Worm (Caenorhabditis elegans) whole organism, young adult: ENCODE results near the gene D1014.7.

Experiments
- C06A6.2 ChIP-seq: fragments of 200-800 bp; sonication (Bioruptor generic); conservative IDR thresholded peaks from 2 replicates; pipeline ENCODE4 v1.3.6; 2022; ENCODE audit warnings: missing genetic modification characterization, missing compliant biosample characterization
- F22D6.2 ChIP-seq: sonication (generic microtip); optimal IDR thresholded peaks from 2 replicates; lab custom pipeline; 2016; ENCODE audit warnings: mild to moderate bottlenecking, missing genetic modification characterization, missing compliant biosample characterization
- F33H1.4 ChIP-seq: fragments of 200-800 bp; sonication (Bioruptor generic); IDR thresholded peaks from 2 replicates; pipeline ENCODE4 v1.3.6; 2022; ENCODE audit warnings: missing genetic modification reagents, missing genetic modification characterization, missing compliant biosample characterization
- F37B4.10 ChIP-seq: fragments of 200-800 bp; sonication (Bioruptor generic); IDR thresholded peaks from 2 replicates; pipeline ENCODE4 v1.3.6; 2022; ENCODE audit warnings: missing genetic modification characterization, missing compliant biosample characterization
- F39B2.1 ChIP-seq: fragments of 200-800 bp; sonication (Bioruptor generic); IDR thresholded peaks from 2 replicates; pipeline ENCODE4 v1.3.6; 2022; ENCODE audit warnings: missing genetic modification reagents, missing genetic modification characterization, missing compliant biosample characterization
- K12H6.12 ChIP-seq: fragments of 200-800 bp; sonication (Bioruptor generic); optimal IDR thresholded peaks from 2 replicates; lab custom pipeline; 2018; ENCODE audit warnings: mild to moderate bottlenecking, missing genetic modification characterization, missing compliant biosample characterization
- Y95B8A.8 ChIP-seq: fragments of 200-800 bp; sonication (Bioruptor generic); IDR thresholded peaks from 2 replicates; pipeline ENCODE4 v1.3.6; 2022; ENCODE audit warnings: missing genetic modification reagents, missing genetic modification characterization, missing compliant biosample characterization
- ama-1 ChIP-seq, 3 experiments: fragments of 150-350 bp in 1 of 3; sonication (generic microtip) in 2 of 3; optimal IDR thresholded peaks; 2 replicates each; lab custom pipeline; 2014 to 2018; ENCODE audit warnings: missing biosample characterization in 2 of 3, missing genetic modification characterization in 2 of 3, missing genetic modification reagents in 2 of 3
- aptf-3 ChIP-seq: fragments of 200-800 bp; sonication (Bioruptor generic); IDR thresholded peaks from 2 replicates; pipeline ENCODE4 v1.3.6; 2022; ENCODE audit warnings: missing genetic modification characterization, missing compliant biosample characterization
- attf-5 ChIP-seq: fragments of 200-800 bp; sonication (Bioruptor generic); optimal IDR thresholded peaks from 2 replicates; lab custom pipeline; 2018; ENCODE audit warnings: mild to moderate bottlenecking, missing genetic modification characterization, missing compliant biosample characterization
- cebp-1 ChIP-seq, 2 experiments: fragments of 200-800 bp in 1 of 2; sonication (Bioruptor generic) in 1 of 2; sonication (generic microtip) in 1 of 2; IDR thresholded peaks in 1 of 2; optimal IDR thresholded peaks in 1 of 2; 2 replicates each; pipeline versions ENCODE4 v1.3.6 to Lab custom; 2017 to 2022; ENCODE audit warnings: missing compliant biosample characterization in 2 of 2, missing genetic modification characterization in 2 of 2, mild to moderate bottlenecking in 1 of 2, missing genetic modification reagents in 1 of 2, moderate library complexity in 1 of 2
- ceh-27 ChIP-seq: fragments of 200-800 bp; sonication (Bioruptor generic); optimal IDR thresholded peaks from 2 replicates; lab custom pipeline; 2018; ENCODE audit warnings: mild to moderate bottlenecking, missing genetic modification characterization, moderate library complexity, missing compliant biosample characterization
- ceh-40 ChIP-seq: fragments of 200-800 bp; sonication (Bioruptor generic); IDR thresholded peaks from 2 replicates; pipeline ENCODE4 v1.3.6; 2022; ENCODE audit warnings: missing genetic modification characterization, missing compliant biosample characterization
- ceh-79 ChIP-seq: sonication (generic microtip); optimal IDR thresholded peaks from 2 replicates; lab custom pipeline; 2017; ENCODE audit warnings: mild to moderate bottlenecking, missing genetic modification characterization, missing compliant biosample characterization
- die-1 ChIP-seq: sonication (generic microtip); optimal IDR thresholded peaks from 2 replicates; lab custom pipeline; 2016; ENCODE audit warnings: missing genotype, mild to moderate bottlenecking, missing genetic modification characterization, missing compliant biosample characterization
- dox-1 ChIP-seq: fragments of 200-800 bp; sonication (Bioruptor generic); IDR thresholded peaks from 2 replicates; pipeline ENCODE4 v1.3.6; 2022; ENCODE audit warnings: missing genetic modification reagents, missing genetic modification characterization, missing compliant biosample characterization
- efl-1 ChIP-seq: fragments of 150-350 bp; optimal IDR thresholded peaks from 2 replicates; lab custom pipeline; 2014; ENCODE audit warnings: missing biosample characterization, missing genetic modification reagents, missing genetic modification characterization
- egl-18 ChIP-seq: fragments of 200-800 bp; sonication (Bioruptor generic); IDR thresholded peaks from 2 replicates; pipeline ENCODE4 v1.3.6; 2022; ENCODE audit warnings: missing genetic modification reagents, missing genetic modification characterization, missing compliant biosample characterization
- gei-17 ChIP-seq: fragments of 200-800 bp; sonication (Bioruptor generic); optimal IDR thresholded peaks from 2 replicates; lab custom pipeline; 2018; ENCODE audit warnings: mild to moderate bottlenecking, missing genetic modification characterization, missing compliant biosample characterization
- hlh-26 ChIP-seq: fragments of 200-800 bp; sonication (Bioruptor generic); conservative IDR thresholded peaks from 2 replicates; pipeline ENCODE4 v1.3.6; 2022; ENCODE audit warnings: missing genetic modification reagents, missing genetic modification characterization, missing compliant biosample characterization
- hmg-1.2 ChIP-seq: fragments of 200-800 bp; sonication (Bioruptor generic); IDR thresholded peaks from 2 replicates; pipeline ENCODE4 v1.3.6; 2022; ENCODE audit warnings: missing genetic modification reagents, missing genetic modification characterization, missing compliant biosample characterization
- lin-35 ChIP-seq, 3 experiments: fragments of 150-350 bp in 2 of 3; sonication (generic microtip) in 1 of 3; optimal IDR thresholded peaks; 2 replicates each; lab custom pipeline; 2014 to 2018; ENCODE audit warnings: missing biosample characterization in 3 of 3, missing genetic modification characterization in 3 of 3, missing genetic modification reagents in 3 of 3
- lin-54 ChIP-seq: fragments of 200-800 bp; sonication (Bioruptor generic); optimal IDR thresholded peaks from 2 replicates; lab custom pipeline; 2018; ENCODE audit warnings: mild to moderate bottlenecking, missing genetic modification characterization, missing compliant biosample characterization
- lsy-27 ChIP-seq: sonication (generic microtip); optimal IDR thresholded peaks from 2 replicates; lab custom pipeline; 2017; ENCODE audit warnings: missing genetic modification characterization, mild to moderate bottlenecking, missing compliant biosample characterization, antibody characterized with exemption, missing genotype, borderline replicate concordance; ENCODE audit not compliant: insufficient read depth
- madf-3 ChIP-seq: fragments of 200-800 bp; sonication (Bioruptor generic); IDR thresholded peaks from 2 replicates; pipeline ENCODE4 v1.3.6; 2022; ENCODE audit warnings: missing genetic modification reagents, missing genetic modification characterization, missing compliant biosample characterization
- madf-6 ChIP-seq: fragments of 200-800 bp; sonication (Bioruptor generic); IDR thresholded peaks from 2 replicates; pipeline ENCODE4 v1.3.6; 2022; ENCODE audit warnings: missing genetic modification reagents, missing genetic modification characterization, missing compliant biosample characterization
- mcd-1 ChIP-seq: fragments of 200-800 bp; sonication (Bioruptor generic); IDR thresholded peaks from 2 replicates; pipeline ENCODE4 v1.3.6; 2022; ENCODE audit warnings: missing genetic modification reagents, missing genetic modification characterization, missing compliant biosample characterization
- nhr-27 ChIP-seq: fragments of 200-800 bp; sonication (Bioruptor generic); optimal IDR thresholded peaks from 2 replicates; lab custom pipeline; 2018; ENCODE audit warnings: mild to moderate bottlenecking, missing genetic modification characterization, moderate library complexity, missing compliant biosample characterization
- nhr-80 ChIP-seq: sonication (generic microtip); optimal IDR thresholded peaks from 2 replicates; lab custom pipeline; 2016; ENCODE audit warnings: missing genetic modification characterization, missing compliant biosample characterization
- nhr-90 ChIP-seq: sonication (generic microtip); optimal IDR thresholded peaks from 2 replicates; lab custom pipeline; 2016; ENCODE audit warnings: missing genotype, mild to moderate bottlenecking, missing genetic modification characterization, missing compliant biosample characterization
- pbrm-1 ChIP-seq: fragments of 200-800 bp; sonication (Bioruptor generic); IDR thresholded peaks from 2 replicates; pipeline ENCODE4 v1.3.6; 2022; ENCODE audit warnings: missing genetic modification reagents, missing genetic modification characterization, missing compliant biosample characterization
- rcor-1 ChIP-seq: fragments of 200-800 bp; sonication (Bioruptor generic); IDR thresholded peaks from 2 replicates; pipeline ENCODE4 v1.3.6; 2022; ENCODE audit warnings: missing genetic modification reagents, missing genetic modification characterization, missing compliant biosample characterization
- snpc-1.3 ChIP-seq: sonication (generic microtip); optimal IDR thresholded peaks from 2 replicates; lab custom pipeline; 2017; ENCODE audit warnings: missing genetic modification characterization, mild to moderate bottlenecking, missing compliant biosample characterization, antibody characterized with exemption, moderate library complexity, missing genotype, missing genetic modification reagents; ENCODE audit not compliant: insufficient read depth
- sptf-2 ChIP-seq: fragments of 200-800 bp; sonication (Bioruptor generic); optimal IDR thresholded peaks from 2 replicates; lab custom pipeline; 2018; ENCODE audit warnings: mild to moderate bottlenecking, missing genetic modification characterization, missing compliant biosample characterization
- tbp1 ChIP-seq: fragments of 200-800 bp; sonication (Bioruptor generic); optimal IDR thresholded peaks from 2 replicates; lab custom pipeline; 2018; ENCODE audit warnings: mild to moderate bottlenecking, missing genetic modification characterization, missing compliant biosample characterization
- tbx-9 ChIP-seq: sonication (generic microtip); optimal IDR thresholded peaks from 2 replicates; lab custom pipeline; 2016; ENCODE audit warnings: borderline replicate concordance, missing genetic modification characterization, inconsistent platforms, missing compliant biosample characterization
- ztf-25 ChIP-seq: fragments of 200-800 bp; sonication (Bioruptor generic); IDR thresholded peaks from 2 replicates; pipeline ENCODE4 v1.3.6; 2022; ENCODE audit warnings: missing genetic modification reagents, missing genetic modification characterization, missing compliant biosample characterization
- ztf-26 ChIP-seq: sonication (generic microtip); optimal IDR thresholded peaks from 2 replicates; lab custom pipeline; 2017; ENCODE audit warnings: missing genetic modification characterization, missing compliant biosample characterization
- ztf-28 ChIP-seq: fragments of 200-800 bp; sonication (Bioruptor generic); IDR thresholded peaks from 2 replicates; pipeline ENCODE4 v1.3.6; 2022; ENCODE audit warnings: missing genetic modification reagents, missing genetic modification characterization, missing compliant biosample characterization

The D1014.7 gene

DNA sequence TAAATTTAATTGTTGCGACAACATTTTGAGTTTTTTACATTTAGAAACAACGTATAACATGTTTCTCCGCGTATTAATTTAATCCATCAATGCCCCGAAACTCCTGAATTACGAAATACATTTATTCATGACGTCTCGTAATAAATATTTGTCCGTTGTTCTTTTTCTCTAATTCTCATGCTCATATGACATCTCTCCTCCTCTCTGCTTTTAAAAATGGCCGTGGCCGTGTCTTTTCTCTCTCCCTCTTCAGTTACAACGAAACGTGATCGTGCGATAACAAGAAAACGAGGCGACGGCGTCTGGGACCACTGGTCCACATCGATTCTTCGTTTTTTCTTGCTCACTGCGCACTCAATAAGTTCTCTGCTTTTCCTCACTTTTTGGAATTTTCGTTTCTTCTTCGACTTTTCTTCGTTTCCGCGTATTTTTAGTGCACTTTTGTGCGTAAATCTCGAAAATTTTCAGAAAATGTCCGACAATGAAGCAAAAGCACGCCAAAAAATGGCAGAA lies 12.1 kb downstream of the D1014.7 start, which contains the start of gene snap-1:
TSS of gene snap-1 (plus strand) at position 463 of the 513 bp plus-strand sequence.
- TF ChIP-seq K12H6.12 (tag; lab: Kevin White, UChicago) (peak; percentile 73), tbp1 (GFP tag; lab: Kevin White, UChicago) (peak; percentile 3), F37B4.10 (GFP tag; lab: Robert Waterston, UW) (no peak), nhr-90 (tag; lab: Kevin White, UChicago) (no peak), cebp-1 (GFP tag; IDR thresholded peaks at IDR 0.05; lab: Robert Waterston, UW) (peak; percentile 90), cebp-1 (tag; optimal IDR thresholded peaks at IDR 0.05; lab: Kevin White, UChicago) (peak; percentile 95), ceh-40 (0 out of 2 replicates have a peak, but pooled peaks have one; percentile 46), hmg-1.2 (GFP tag; lab: Robert Waterston, UW) (peak; percentile 45; the same call in 1 of the 2 replicates), dox-1 (GFP tag; lab: Robert Waterston, UW) (peak; percentile 51; the same call in 1 of the 2 replicates), ama-1 (optimal IDR thresholded peaks at IDR 0.05; lab: Kevin White, UChicago) (peak; percentile 44), ama-1 (GFP tag; optimal IDR thresholded peaks at IDR 0.05; lab: Kevin White, UChicago) (no peak), C06A6.2 (GFP tag; lab: Robert Waterston, UW) (no peak), lin-35 (GFP tag; optimal IDR thresholded peaks at IDR 0.05; lab: Kevin White, UChicago) (peak in 1 of 3 experiments; percentile 44), attf-5 (peak; percentile 83), ztf-28 (no peak), lin-54 (GFP tag; lab: Kevin White, UChicago) (peak; percentile 17), pbrm-1 (GFP tag; lab: Robert Waterston, UW) (peak; percentile 27; the same call in 1 of the 2 replicates), nhr-80 (peak; percentile 16), mcd-1 (GFP tag; lab: Robert Waterston, UW) (0 out of 2 replicates have a peak, but pooled peaks have one; percentile 47), efl-1 (GFP tag; lab: Kevin White, UChicago) (no peak), ceh-27 (GFP tag; lab: Kevin White, UChicago) (peak; percentile 46)

- TF ChIP-seq cebp-1 (GFP tag; IDR thresholded peaks at IDR 0.05; lab: Robert Waterston, UW) (no peak), cebp-1 (tag; optimal IDR thresholded peaks at IDR 0.05; lab: Kevin White, UChicago) (peak; percentile 59), madf-3 (GFP tag; lab: Robert Waterston, UW) (0 out of 2 replicates have a peak, but pooled peaks have one; percentile 62), ztf-25 (GFP tag; lab: Robert Waterston, UW) (no peak), F33H1.4 (no peak), tbx-9 (tag; lab: Kevin White, UChicago) (no peak), nhr-27 (tag; lab: Kevin White, UChicago) (no peak), F39B2.1 (no peak), aptf-3 (GFP tag; lab: Robert Waterston, UW) (no peak), ceh-27 (GFP tag; lab: Kevin White, UChicago) (no peak), gei-17 (GFP tag; lab: Kevin White, UChicago) (no peak), lsy-27 (tag; lab: Kevin White, UChicago) (no peak), sptf-2 (GFP tag; lab: Kevin White, UChicago) (no peak), ztf-26 (tag; lab: Kevin White, UChicago) (no peak), Y95B8A.8 (GFP tag; lab: Robert Waterston, UW) (no peak), die-1 (tag; lab: Kevin White, UChicago) (no peak), madf-6 (GFP tag; lab: Robert Waterston, UW) (0 out of 2 replicates have a peak, but pooled peaks have one; percentile 14), F22D6.2 (tag; lab: Kevin White, UChicago) (no peak), ceh-79 (tag; lab: Kevin White, UChicago) (no peak), snpc-1.3 (tag; lab: Kevin White, UChicago) (no peak), egl-18 (GFP tag; lab: Robert Waterston, UW) (no peak), hlh-26 (GFP tag; lab: Robert Waterston, UW) (no peak), rcor-1 (GFP tag; lab: Robert Waterston, UW) (no peak), nhr-90 (tag; lab: Kevin White, UChicago) (no peak)
These were observed 12.7 kb downstream of the D1014.7 start for ce11 chrV:8130812-8131211.
